Worm (Caenorhabditis elegans) whole organism, L1 larva: ENCODE results near the gene F57A8.6.

ENCODE experiments used
- fos-1 ChIP-seq: fragments of 150-350 bp; optimal IDR thresholded peaks from 2 replicates; lab custom pipeline; 2014; ENCODE audit warnings: missing biosample characterization, missing genetic modification characterization
- nhr-19 ChIP-seq: fragments of 200-800 bp; sonication (Bioruptor generic); conservative IDR thresholded peaks from 2 replicates; pipeline ENCODE4 v1.3.6; 2022; ENCODE audit warnings: missing genetic modification characterization, missing compliant biosample characterization
- nhr-76 ChIP-seq: sonication (generic microtip); optimal IDR thresholded peaks from 2 replicates; lab custom pipeline; 2017; ENCODE audit warnings: missing biosample characterization, missing genetic modification characterization
- pax-3 ChIP-seq: fragments of 200-800 bp; sonication (Bioruptor generic); optimal IDR thresholded peaks from 2 replicates; lab custom pipeline; 2018; ENCODE audit warnings: mild to moderate bottlenecking, missing genetic modification characterization, moderate library complexity, missing compliant biosample characterization
- pqm-1 ChIP-seq: sonication (generic microtip); optimal IDR thresholded peaks from 3 replicates; lab custom pipeline; 2017; ENCODE audit warnings: missing biosample characterization, missing genetic modification characterization
- unc-30 ChIP-seq: sonication (generic microtip); optimal IDR thresholded peaks from 2 replicates; lab custom pipeline; 2017; ENCODE audit warnings: missing biosample characterization, missing genetic modification characterization
- unc-62 ChIP-seq: fragments of 150-350 bp; optimal IDR thresholded peaks from 2 replicates; lab custom pipeline; 2014; ENCODE audit warnings: missing biosample characterization, missing genetic modification reagents, missing genetic modification characterization
- ztf-11 ChIP-seq, 2 experiments: sonication (generic microtip); optimal IDR thresholded peaks; 2 replicates each; lab custom pipeline; 2016 to 2017; ENCODE audit warnings: missing genetic modification characterization in 2 of 2, missing biosample characterization in 1 of 2, missing compliant biosample characterization in 1 of 2

DNA sequence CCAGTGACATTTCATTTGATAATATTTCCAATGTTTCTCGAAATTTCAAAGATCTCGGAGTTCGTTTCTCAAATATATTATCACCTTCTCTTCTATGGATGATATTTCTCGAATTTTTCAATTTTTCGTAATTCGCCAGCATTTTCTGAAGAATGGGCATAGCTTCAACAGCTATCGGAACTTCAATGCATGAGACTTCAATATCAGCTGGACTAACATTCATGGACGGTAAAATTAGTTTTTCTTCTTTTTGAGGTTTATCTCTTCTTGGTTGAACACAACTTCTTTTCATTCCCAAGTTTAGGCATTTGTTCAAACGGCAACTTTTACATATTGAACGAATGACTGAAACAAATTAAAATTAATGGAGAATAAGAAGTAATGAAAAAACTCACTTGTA lies 7.2 kb upstream of the F57A8.6 start:
- TF ChIP-seq unc-62 (no peak), pax-3 (tag; lab: Kevin White, UChicago) (no peak), nhr-19 (GFP tag; lab: Robert Waterston, UW) (no peak), ztf-11 (tag; optimal IDR thresholded peaks at IDR 0.05; lab: Kevin White, UChicago) (no peak), pqm-1 (tag; lab: Kevin White, UChicago) (no peak), nhr-76 (tag; lab: Kevin White, UChicago) (no peak), unc-30 (no peak), fos-1 (no peak)
